Fruit fly (Drosophila melanogaster) whole organism, embryonic: ENCODE results near the gene Tcs3.

Experiments used
- Abd-B ChIP-seq: fragments of 200-800 bp; sonication (Bioruptor generic); optimal IDR thresholded peaks from 2 replicates; lab custom pipeline; 2018; ENCODE audit warnings: missing biosample characterization, mild to moderate bottlenecking, missing genetic modification characterization, moderate library complexity
- Antp ChIP-seq: fragments of 200-800 bp; sonication (Bioruptor generic); optimal IDR thresholded peaks from 3 replicates; lab custom pipeline; 2016; ENCODE audit warnings: missing biosample characterization, missing genetic modification characterization
- Asciz ChIP-seq: fragments of 200-800 bp; sonication (Bioruptor generic); optimal IDR thresholded peaks from 2 replicates; lab custom pipeline; 2017; ENCODE audit warnings: missing biosample characterization, mild to moderate bottlenecking, missing genetic modification characterization, missing genetic modification reagents
- Bteb2 ChIP-seq: fragments of 200-800 bp; sonication (Bioruptor generic); optimal IDR thresholded peaks from 2 replicates; lab custom pipeline; 2016; ENCODE audit warnings: missing biosample characterization, missing genetic modification characterization
- CG10147 ChIP-seq: fragments of 200-800 bp; sonication (Bioruptor generic); optimal IDR thresholded peaks from 2 replicates; lab custom pipeline; 2019; ENCODE audit warnings: missing biosample characterization, mild to moderate bottlenecking, missing genetic modification characterization, moderate library complexity
- CG12236 ChIP-seq: fragments of 200-800 bp; sonication (Bioruptor generic); optimal IDR thresholded peaks from 2 replicates; lab custom pipeline; 2016; ENCODE audit warnings: missing biosample characterization, missing genetic modification characterization
- CG12942 ChIP-seq: fragments of 200-800 bp; sonication (Bioruptor generic); optimal IDR thresholded peaks from 3 replicates; lab custom pipeline; 2016; ENCODE audit warnings: missing biosample characterization, missing genetic modification characterization
- CG13287 ChIP-seq: fragments of 200-800 bp; sonication (Bioruptor generic); IDR thresholded peaks from 2 replicates; pipeline ENCODE4 v1.3.6; 2022; ENCODE audit warnings: missing biosample characterization, missing genetic modification characterization; ENCODE audit not compliant: partially characterized antibody
- CG13624 ChIP-seq: fragments of 200-800 bp; sonication (Bioruptor generic); optimal IDR thresholded peaks from 2 replicates; lab custom pipeline; 2016; ENCODE audit warnings: missing biosample characterization, missing genetic modification characterization
- CG14860 ChIP-seq: fragments of 200-800 bp; sonication (Bioruptor generic); IDR thresholded peaks from 3 replicates; pipeline ENCODE4 v1.3.6; 2022; ENCODE audit warnings: missing biosample characterization, missing genetic modification characterization; ENCODE audit not compliant: partially characterized antibody
- CG15269 ChIP-seq: fragments of 200-800 bp; sonication (Bioruptor generic); optimal IDR thresholded peaks from 2 replicates; lab custom pipeline; 2018; ENCODE audit warnings: missing biosample characterization, mild to moderate bottlenecking, missing genetic modification characterization, moderate library complexity
- CG15601 ChIP-seq: fragments of 200-800 bp; sonication (Bioruptor generic); optimal IDR thresholded peaks from 3 replicates; lab custom pipeline; 2019; ENCODE audit warnings: missing biosample characterization, mild to moderate bottlenecking, missing genetic modification characterization, moderate library complexity
- CG17912 ChIP-seq: fragments of 200-800 bp; sonication (Bioruptor generic); optimal IDR thresholded peaks from 2 replicates; lab custom pipeline; 2018; ENCODE audit warnings: missing biosample characterization, mild to moderate bottlenecking, missing genetic modification characterization
- CG18619 ChIP-seq: fragments of 200-800 bp; sonication (Bioruptor generic); optimal IDR thresholded peaks from 3 replicates; lab custom pipeline; 2017; ENCODE audit warnings: missing biosample characterization, mild to moderate bottlenecking, missing genetic modification characterization
- CG31224 ChIP-seq: fragments of 200-800 bp; sonication (Bioruptor generic); IDR thresholded peaks from 2 replicates; pipeline ENCODE4 v1.3.6; 2022; ENCODE audit warnings: missing biosample characterization, missing genetic modification characterization
- CG4854 ChIP-seq: fragments of 200-800 bp; sonication (Bioruptor generic); optimal IDR thresholded peaks from 2 replicates; lab custom pipeline; 2016; ENCODE audit warnings: missing biosample characterization, missing genetic modification characterization, inconsistent platforms
- CG7839 ChIP-seq: fragments of 200-800 bp; sonication (Bioruptor generic); optimal IDR thresholded peaks from 3 replicates; lab custom pipeline; 2018; ENCODE audit warnings: missing biosample characterization, mild to moderate bottlenecking, missing genetic modification characterization, moderate library complexity
- CG8765 ChIP-seq: fragments of 200-800 bp; sonication (Bioruptor generic); IDR thresholded peaks from 2 replicates; pipeline ENCODE4 v1.3.6; 2022; ENCODE audit warnings: missing biosample characterization, missing genetic modification characterization
- CG9437 ChIP-seq: fragments of 200-800 bp; sonication (Bioruptor generic); optimal IDR thresholded peaks from 2 replicates; lab custom pipeline; 2018; ENCODE audit warnings: missing biosample characterization, mild to moderate bottlenecking, missing genetic modification characterization
- CTCF ChIP-seq: fragments of 200-800 bp; sonication (Bioruptor generic); optimal IDR thresholded peaks from 2 replicates; lab custom pipeline; 2017; ENCODE audit warnings: missing biosample characterization, mild to moderate bottlenecking, missing genetic modification characterization, moderate library complexity
- ERR ChIP-seq: fragments of 200-800 bp; sonication (Bioruptor generic); optimal IDR thresholded peaks from 2 replicates; lab custom pipeline; 2016; ENCODE audit warnings: missing biosample characterization, missing genetic modification characterization
- Eip74EF ChIP-seq, 2 experiments: fragments of 200-800 bp in 1 of 2; fragments of >200 bp in 1 of 2; sonication (Bioruptor generic) in 1 of 2; optimal IDR thresholded peaks; 2 replicates each; lab custom pipeline; 2017 to 2019; ENCODE audit warnings: missing biosample characterization in 2 of 2, missing genetic modification characterization in 2 of 2, mild to moderate bottlenecking in 1 of 2, moderate library complexity in 1 of 2
- Fer2 ChIP-seq: fragments of 200-800 bp; sonication (Bioruptor generic); optimal IDR thresholded peaks from 2 replicates; lab custom pipeline; 2018; ENCODE audit warnings: missing biosample characterization, mild to moderate bottlenecking, missing genetic modification characterization, moderate library complexity
- HLH54F ChIP-seq: fragments of 200-800 bp; sonication (Bioruptor generic); optimal IDR thresholded peaks from 3 replicates; lab custom pipeline; 2016; ENCODE audit warnings: missing biosample characterization, missing genetic modification characterization
- Hmr ChIP-seq: fragments of 200-800 bp; sonication (Bioruptor generic); optimal IDR thresholded peaks from 3 replicates; lab custom pipeline; 2017; ENCODE audit warnings: mild to moderate bottlenecking, missing biosample characterization, missing genetic modification reagents, missing genetic modification characterization
- Kr ChIP-seq: fragments of 200-800 bp; sonication (Bioruptor generic); optimal IDR thresholded peaks from 2 replicates; lab custom pipeline; 2017; ENCODE audit warnings: missing biosample characterization, mild to moderate bottlenecking, missing genetic modification characterization
- MTF-1 ChIP-seq: fragments of 200-800 bp; sonication (Bioruptor generic); optimal IDR thresholded peaks from 2 replicates; lab custom pipeline; 2018; ENCODE audit warnings: missing biosample characterization, mild to moderate bottlenecking, missing genetic modification characterization, borderline replicate concordance
- Myb ChIP-seq: fragments of 200-800 bp; sonication (Bioruptor generic); optimal IDR thresholded peaks from 2 replicates; lab custom pipeline; 2016; ENCODE audit warnings: missing biosample characterization, missing genetic modification characterization
- NC2β ChIP-seq: fragments of 200-800 bp; sonication (Bioruptor generic); optimal IDR thresholded peaks from 2 replicates; lab custom pipeline; 2016; ENCODE audit warnings: missing biosample characterization, missing genetic modification characterization
- TFAM ChIP-seq: fragments of 200-800 bp; sonication (Bioruptor generic); optimal IDR thresholded peaks from 2 replicates; lab custom pipeline; 2017; ENCODE audit warnings: missing biosample characterization, missing genetic modification characterization, inconsistent platforms
- Usf ChIP-seq: fragments of 200-800 bp; sonication (Bioruptor generic); optimal IDR thresholded peaks from 2 replicates; lab custom pipeline; 2017; ENCODE audit warnings: missing genotype, missing biosample characterization, missing genetic modification characterization
- Xbp1 ChIP-seq: fragments of 200-800 bp; sonication (Bioruptor generic); optimal IDR thresholded peaks from 3 replicates; lab custom pipeline; 2016; ENCODE audit warnings: missing biosample characterization, mild to moderate bottlenecking, missing genetic modification characterization
- ara ChIP-seq: fragments of 200-800 bp; sonication (Bioruptor generic); IDR thresholded peaks from 2 replicates; pipeline ENCODE4 v1.3.6; 2022; ENCODE audit warnings: missing biosample characterization, missing genetic modification characterization
- ase ChIP-seq: fragments of 200-800 bp; sonication (Bioruptor generic); IDR thresholded peaks from 3 replicates; pipeline ENCODE4 v1.3.6; 2022; ENCODE audit warnings: missing biosample characterization, missing genetic modification characterization
- chif ChIP-seq, 2 experiments: fragments of 200-800 bp; sonication (Bioruptor generic); optimal IDR thresholded peaks; 3 replicates each; lab custom pipeline; 2016; ENCODE audit warnings: missing biosample characterization in 2 of 2, missing genetic modification characterization in 2 of 2
- crol ChIP-seq: fragments of 200-800 bp; sonication (Bioruptor generic); IDR thresholded peaks from 2 replicates; pipeline ENCODE4 v1.3.6; 2022; ENCODE audit warnings: missing biosample characterization, missing genetic modification characterization
- da ChIP-seq: fragments of 200-800 bp; sonication (Bioruptor generic); optimal IDR thresholded peaks from 2 replicates; lab custom pipeline; 2016; ENCODE audit warnings: missing biosample characterization, missing genetic modification characterization
- en ChIP-seq: fragments of 200-800 bp; sonication (Bioruptor generic); optimal IDR thresholded peaks from 2 replicates; lab custom pipeline; 2016; ENCODE audit warnings: missing biosample characterization, missing genetic modification characterization
- eyg ChIP-seq: fragments of 200-800 bp; sonication (Bioruptor generic); optimal IDR thresholded peaks from 3 replicates; lab custom pipeline; 2016; ENCODE audit warnings: missing biosample characterization, missing genetic modification characterization
- gce ChIP-seq: fragments of 200-800 bp; sonication (Bioruptor generic); IDR thresholded peaks from 3 replicates; pipeline ENCODE4 v1.3.6; 2022; ENCODE audit warnings: missing biosample characterization, missing genetic modification characterization
- knrl ChIP-seq: fragments of 200-800 bp; sonication (Bioruptor generic); IDR thresholded peaks from 3 replicates; pipeline ENCODE4 v1.3.6; 2022; ENCODE audit warnings: missing biosample characterization, missing genetic modification characterization; ENCODE audit not compliant: partially characterized antibody
- stwl ChIP-seq: fragments of 200-800 bp; sonication (Bioruptor generic); optimal IDR thresholded peaks from 3 replicates; lab custom pipeline; 2018; ENCODE audit warnings: missing biosample characterization, mild to moderate bottlenecking, missing genetic modification characterization, moderate library complexity

The Tcs3 gene

dm6 chr3L:16329495-16329894 is 22.3 kb upstream of the Tcs3 start, which contains the start of gene CG33061:
Gene CG33061 (plus strand): TSS chr3L:16329795.
- TF ChIP-seq Kr (no peak), en (GFP tag; lab: Kevin White, UChicago) (no peak), TFAM (GFP tag; lab: Kevin White, UChicago) (no peak), CG14860 (GFP tag; lab: Robert Waterston, UW) (no peak), eyg (GFP tag; lab: Kevin White, UChicago) (no peak)

- TF ChIP-seq MTF-1 (GFP tag; lab: Kevin White, UChicago), result no peak
- no peak for TF ChIP-seq CG31224 (GFP tag; lab: Robert Waterston, UW)
- TF ChIP-seq gce (GFP tag; lab: Robert Waterston, UW), result no peak
- no peak for TF ChIP-seq chif (GFP tag; optimal IDR thresholded peaks at IDR 0.05; lab: Kevin White, UChicago)
- TF ChIP-seq CG12942 (GFP tag; lab: Kevin White, UChicago), result no peak
- no peak for TF ChIP-seq CG15269
These were observed 21.1 kb upstream of the Tcs3 start, which contains the start of gene CG33060 for dm6 chr3L:16330740-16331139. Gene CG33060 (plus strand): TSS chr3L:16331040.

DNA sequence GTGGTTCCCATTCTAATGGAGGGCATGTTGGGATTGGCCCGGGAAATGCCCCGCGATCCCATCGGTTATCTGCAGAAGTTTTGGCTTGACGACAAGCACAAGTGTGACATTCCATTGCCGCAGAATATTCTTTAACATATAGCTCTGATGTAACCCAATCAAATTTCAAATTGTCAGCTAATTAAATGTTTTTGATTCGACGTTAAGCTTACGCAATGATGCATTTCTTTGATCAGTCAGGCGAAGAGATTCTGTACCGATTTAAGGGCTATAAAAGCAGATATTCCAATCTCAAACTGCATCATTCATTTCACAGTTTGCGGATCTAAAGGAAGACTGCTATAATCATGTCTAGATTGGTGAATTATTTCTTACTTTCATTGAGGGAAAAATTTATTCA is 20.2 kb upstream of the Tcs3 start, which contains the start of gene retinin:
Gene retinin (plus strand): TSS at position 301 of the 400 bp plus-strand sequence.
- TF ChIP-seq CG13287 (GFP tag; lab: Robert Waterston, UW) (no peak), CG4854 (GFP tag; lab: Kevin White, UChicago) (no peak), CG8765 (GFP tag; lab: Robert Waterston, UW) (no peak), CG9437 (GFP tag; lab: Kevin White, UChicago) (no peak), Xbp1 (no peak), knrl (GFP tag; lab: Robert Waterston, UW) (no peak), Abd-B (GFP tag; lab: Kevin White, UChicago) (no peak), Antp (GFP tag; lab: Kevin White, UChicago) (no peak), CG10147 (GFP tag; lab: Kevin White, UChicago) (no peak), CG12236 (no peak), da (GFP tag; lab: Kevin White, UChicago) (no peak), ERR (GFP tag; lab: Kevin White, UChicago) (no peak), Eip74EF (GFP tag; optimal IDR thresholded peaks at IDR 0.05; lab: Kevin White, UChicago) (no peak)
- TF ChIP-seq, all 482 proteins: peak for 0

dm6 chr3L:16333013-16333412 is 18.8 kb upstream of the Tcs3 start, which contains the start of gene CG13056:
Gene CG13056 (plus strand): TSS chr3L:16333313.
- TF ChIP-seq Usf (GFP tag; lab: Kevin White, UChicago) (no peak), CG15601 (tag; lab: Kevin White, UChicago) (no peak), Myb (GFP tag; lab: Kevin White, UChicago) (no peak), Hmr (no peak), Fer2 (tag; lab: Kevin White, UChicago) (no peak), Bteb2 (GFP tag; lab: Kevin White, UChicago) (no peak), CTCF (GFP tag; lab: Kevin White, UChicago) (no peak), CG13624 (GFP tag; lab: Kevin White, UChicago) (no peak), CG7839 (tag; lab: Kevin White, UChicago) (no peak), CG17912 (GFP tag; lab: Kevin White, UChicago) (no peak), ara (GFP tag; lab: Robert Waterston, UW) (no peak), NC2β (no peak), Asciz (GFP tag; lab: Kevin White, UChicago) (no peak), HLH54F (no peak), CG31224 (GFP tag; lab: Robert Waterston, UW) (no peak), crol (GFP tag; lab: Robert Waterston, UW) (no peak), CG18619 (no peak), stwl (tag; lab: Kevin White, UChicago) (no peak), ase (GFP tag; lab: Robert Waterston, UW) (no peak)
- TF ChIP-seq, all 482 proteins: peak for 0
